Worm (Caenorhabditis elegans): Measurements from ENCODE around the gene C47G2.3.

DNA sequence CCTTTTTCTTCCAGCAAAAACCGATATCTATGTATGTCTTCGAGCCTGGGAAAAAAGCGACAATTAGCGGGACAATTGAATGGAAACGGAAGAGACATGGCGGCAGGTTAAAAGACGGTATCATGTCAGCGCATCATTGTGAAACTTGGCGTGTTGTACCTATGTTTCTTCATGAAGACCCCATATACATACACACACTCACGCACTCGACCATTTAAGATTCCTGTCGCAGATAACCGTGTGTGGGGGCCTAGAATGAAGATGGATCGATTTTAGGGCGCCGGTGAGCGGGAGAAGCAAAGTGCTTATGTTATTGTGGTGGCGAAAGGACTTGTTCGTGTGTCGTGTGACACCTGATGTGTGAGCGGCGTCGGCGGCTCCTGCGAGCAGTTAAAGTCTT lies 13.1 kb downstream of the C47G2.3 start:
- no peak for TF ChIP-seq nhr-237 (tag; optimal IDR thresholded peaks at IDR 0.05)
- no peak for TF ChIP-seq ztf-11 (tag; optimal IDR thresholded peaks at IDR 0.05)
- TF ChIP-seq lsy-2 (tag; optimal IDR thresholded peaks at IDR 0.05) = no peak
- no peak for TF ChIP-seq lin-32 (GFP tag; optimal IDR thresholded peaks at IDR 0.05)
- TF ChIP-seq nhr-2 (tag; optimal IDR thresholded peaks at IDR 0.05) = no peak
- no peak for TF ChIP-seq nhr-28 (tag; optimal IDR thresholded peaks at IDR 0.05)
- TF ChIP-seq elt-1 (tag; optimal IDR thresholded peaks at IDR 0.05; ENCODE audit: borderline replicate concordance, insufficient read depth) = peak; percentile 67
- no peak for TF ChIP-seq mep-1 (tag; optimal IDR thresholded peaks at IDR 0.05)
- no peak for TF ChIP-seq snpc-4 (tag; optimal IDR thresholded peaks at IDR 0.05)
- no peak for TF ChIP-seq lin-13 (tag; optimal IDR thresholded peaks at IDR 0.05)
- no peak for TF ChIP-seq cnd-1 (tag; optimal IDR thresholded peaks at IDR 0.05)
- TF ChIP-seq mls-2 (tag; optimal IDR thresholded peaks at IDR 0.05) = no peak

All from whole organism, mixed stage, embryonic.